Fruit fly (Drosophila melanogaster) whole organism, embryonic: Measurements from ENCODE around the gene Pgant2.

Experiments used
- Abd-B ChIP-seq: fragments of 200-800 bp; sonication (Bioruptor generic); optimal IDR thresholded peaks from 2 replicates; lab custom pipeline; 2018; ENCODE audit warnings: missing biosample characterization, mild to moderate bottlenecking, missing genetic modification characterization, moderate library complexity
- Bteb2 ChIP-seq: fragments of 200-800 bp; sonication (Bioruptor generic); optimal IDR thresholded peaks from 2 replicates; lab custom pipeline; 2016; ENCODE audit warnings: missing biosample characterization, missing genetic modification characterization
- CG1024 ChIP-seq: fragments of 200-800 bp; sonication (Bioruptor generic); IDR thresholded peaks from 2 replicates; pipeline ENCODE4 v1.3.6; 2022; ENCODE audit warnings: missing biosample characterization, missing genetic modification characterization
- CG10267 ChIP-seq: fragments of 200-800 bp; sonication (Bioruptor generic); optimal IDR thresholded peaks from 2 replicates; lab custom pipeline; 2018; ENCODE audit warnings: missing biosample characterization, mild to moderate bottlenecking, missing genetic modification characterization, moderate library complexity
- CG10366 ChIP-seq: fragments of 200-800 bp; sonication (Bioruptor generic); IDR thresholded peaks from 2 replicates; pipeline ENCODE4 v1.3.6; 2022; ENCODE audit warnings: missing biosample characterization, missing genetic modification characterization
- CG11093 ChIP-seq: fragments of 200-800 bp; sonication (Bioruptor generic); IDR thresholded peaks from 3 replicates; pipeline ENCODE4 v1.3.6; 2022; ENCODE audit warnings: missing biosample characterization, missing genetic modification characterization
- CG13894 ChIP-seq: fragments of 200-800 bp; sonication (Bioruptor generic); optimal IDR thresholded peaks from 3 replicates; lab custom pipeline; 2018; ENCODE audit warnings: missing biosample characterization, mild to moderate bottlenecking, missing genetic modification characterization, moderate library complexity
- CG1603 ChIP-seq: fragments of 200-800 bp; sonication (Bioruptor generic); optimal IDR thresholded peaks from 2 replicates; lab custom pipeline; 2019; ENCODE audit warnings: missing biosample characterization, mild to moderate bottlenecking, missing genetic modification characterization, moderate library complexity
- CG17361 ChIP-seq: fragments of 200-800 bp; sonication (Bioruptor generic); IDR thresholded peaks from 3 replicates; pipeline ENCODE4 v1.3.6; 2022; ENCODE audit warnings: missing biosample characterization, missing genetic modification characterization
- CG17385 ChIP-seq: fragments of 200-800 bp; sonication (Bioruptor generic); optimal IDR thresholded peaks from 3 replicates; lab custom pipeline; 2018; ENCODE audit warnings: missing biosample characterization, mild to moderate bottlenecking, missing genetic modification characterization
- CG18764 ChIP-seq: fragments of 200-800 bp; sonication (Bioruptor generic); optimal IDR thresholded peaks from 3 replicates; lab custom pipeline; 2016; ENCODE audit warnings: missing biosample characterization, missing genetic modification characterization
- CG34224 ChIP-seq: fragments of 200-800 bp; sonication (Bioruptor generic); IDR thresholded peaks from 3 replicates; pipeline ENCODE4 v1.3.6; 2022; ENCODE audit warnings: missing biosample characterization, missing genetic modification characterization; ENCODE audit not compliant: partially characterized antibody
- CG4424 ChIP-seq: fragments of 200-800 bp; sonication (Bioruptor generic); optimal IDR thresholded peaks from 3 replicates; lab custom pipeline; 2016; ENCODE audit warnings: missing biosample characterization, missing genetic modification characterization
- CG6654 ChIP-seq: fragments of 200-800 bp; sonication (Bioruptor generic); optimal IDR thresholded peaks from 2 replicates; lab custom pipeline; 2017; ENCODE audit warnings: missing biosample characterization, mild to moderate bottlenecking, missing genetic modification characterization
- CG7357 ChIP-seq: fragments of 200-800 bp; sonication (Bioruptor generic); IDR thresholded peaks from 3 replicates; pipeline ENCODE4 v1.3.6; 2022; ENCODE audit warnings: missing biosample characterization, missing genetic modification characterization
- CG7839 ChIP-seq: fragments of 200-800 bp; sonication (Bioruptor generic); optimal IDR thresholded peaks from 3 replicates; lab custom pipeline; 2018; ENCODE audit warnings: missing biosample characterization, mild to moderate bottlenecking, missing genetic modification characterization, moderate library complexity
- CG8089 ChIP-seq: fragments of 200-800 bp; sonication (Bioruptor generic); optimal IDR thresholded peaks from 3 replicates; lab custom pipeline; 2016; ENCODE audit warnings: missing biosample characterization, missing genetic modification characterization
- CG8944 ChIP-seq: fragments of 200-800 bp; sonication (Bioruptor generic); optimal IDR thresholded peaks from 3 replicates; lab custom pipeline; 2016; ENCODE audit warnings: missing biosample characterization, missing genetic modification characterization
- CoRest ChIP-seq: fragments of 200-800 bp; sonication (Bioruptor generic); optimal IDR thresholded peaks from 3 replicates; lab custom pipeline; 2018; ENCODE audit warnings: missing biosample characterization, mild to moderate bottlenecking, missing genetic modification characterization, moderate library complexity
- D ChIP-seq, 2 experiments: fragments of 200-800 bp in 1 of 2; fragments of >200 bp in 1 of 2; sonication (Bioruptor generic) in 1 of 2; optimal IDR thresholded peaks; 2 replicates in 1 of 2; 3 replicates in 1 of 2; lab custom pipeline; 2017; ENCODE audit warnings: mild to moderate bottlenecking in 1 of 2, missing biosample characterization in 1 of 2, missing genetic modification characterization in 1 of 2, missing genetic modification reagents in 1 of 2
- Doc3 ChIP-seq: fragments of 200-800 bp; sonication (Bioruptor generic); IDR thresholded peaks from 3 replicates; pipeline ENCODE4 v1.3.6; 2022; ENCODE audit warnings: missing biosample characterization, missing genetic modification characterization; ENCODE audit not compliant: partially characterized antibody
- E2f1 ChIP-seq: fragments of 200-800 bp; sonication (Bioruptor generic); IDR thresholded peaks from 2 replicates; pipeline ENCODE4 v1.3.6; 2022; ENCODE audit warnings: missing biosample characterization, missing genetic modification characterization
- HLH54F ChIP-seq: fragments of 200-800 bp; sonication (Bioruptor generic); optimal IDR thresholded peaks from 3 replicates; lab custom pipeline; 2016; ENCODE audit warnings: missing biosample characterization, missing genetic modification characterization
- Hand ChIP-seq: fragments of 200-800 bp; sonication (Bioruptor generic); optimal IDR thresholded peaks from 2 replicates; lab custom pipeline; 2017; ENCODE audit warnings: mild to moderate bottlenecking, missing biosample characterization, missing genetic modification reagents, missing genetic modification characterization
- Hsf ChIP-seq: fragments of 200-800 bp; sonication (Bioruptor generic); optimal IDR thresholded peaks from 3 replicates; lab custom pipeline; 2016; ENCODE audit warnings: missing biosample characterization, missing genetic modification characterization
- Jarid2 ChIP-seq: fragments of 200-800 bp; sonication (Bioruptor generic); optimal IDR thresholded peaks from 3 replicates; lab custom pipeline; 2017; ENCODE audit warnings: mild to moderate bottlenecking, missing biosample characterization, missing genetic modification reagents, missing genetic modification characterization
- MESR4 ChIP-seq: fragments of 200-800 bp; sonication (Bioruptor generic); optimal IDR thresholded peaks from 2 replicates; lab custom pipeline; 2018; ENCODE audit warnings: missing biosample characterization, mild to moderate bottlenecking, missing genetic modification characterization, moderate library complexity
- Mad ChIP-seq: fragments of 200-800 bp; sonication (Bioruptor generic); optimal IDR thresholded peaks from 2 replicates; lab custom pipeline; 2016; ENCODE audit warnings: missing biosample characterization, missing genetic modification characterization
- Nf-YA ChIP-seq: fragments of 200-800 bp; sonication (Bioruptor generic); IDR thresholded peaks from 2 replicates; pipeline ENCODE4 v1.3.6; 2022; ENCODE audit warnings: missing biosample characterization, missing genetic modification characterization
- Side ChIP-seq: fragments of 200-800 bp; sonication (Bioruptor generic); optimal IDR thresholded peaks from 2 replicates; lab custom pipeline; 2016; ENCODE audit warnings: missing biosample characterization, missing genetic modification characterization
- Sox100B ChIP-seq: fragments of 200-800 bp; sonication (Bioruptor generic); optimal IDR thresholded peaks from 3 replicates; lab custom pipeline; 2018; ENCODE audit warnings: missing biosample characterization, mild to moderate bottlenecking, missing genetic modification characterization
- br ChIP-seq: fragments of >200 bp; optimal IDR thresholded peaks from 2 replicates; lab custom pipeline; 2017
- cato ChIP-seq: fragments of 200-800 bp; sonication (Bioruptor generic); optimal IDR thresholded peaks from 2 replicates; lab custom pipeline; 2016; ENCODE audit warnings: missing biosample characterization, missing genetic modification characterization, borderline replicate concordance
- caup ChIP-seq: fragments of 200-800 bp; sonication (Bioruptor generic); optimal IDR thresholded peaks from 3 replicates; lab custom pipeline; 2017; ENCODE audit warnings: missing biosample characterization, mild to moderate bottlenecking, missing genetic modification characterization, moderate library complexity; ENCODE audit not compliant: severe bottlenecking
- chn ChIP-seq: fragments of 200-800 bp; sonication (Bioruptor generic); optimal IDR thresholded peaks from 2 replicates; lab custom pipeline; 2016; ENCODE audit warnings: missing biosample characterization, missing genetic modification characterization
- croc ChIP-seq: fragments of 200-800 bp; sonication (Bioruptor generic); conservative IDR thresholded peaks from 3 replicates; pipeline ENCODE4 v1.3.6; 2022; ENCODE audit warnings: missing biosample characterization, missing genetic modification characterization
- disco-r ChIP-seq: fragments of 200-800 bp; sonication (Bioruptor generic); optimal IDR thresholded peaks from 2 replicates; lab custom pipeline; 2016; ENCODE audit warnings: missing biosample characterization, missing genetic modification characterization
- ewg ChIP-seq: fragments of 200-800 bp; sonication (Bioruptor generic); optimal IDR thresholded peaks from 3 replicates; lab custom pipeline; 2017; ENCODE audit warnings: mild to moderate bottlenecking, missing biosample characterization, missing genetic modification reagents, missing genetic modification characterization
- exex ChIP-seq: fragments of 200-800 bp; sonication (Bioruptor generic); optimal IDR thresholded peaks from 4 replicates; lab custom pipeline; 2018; ENCODE audit warnings: missing biosample characterization, mild to moderate bottlenecking, missing genetic modification characterization, moderate library complexity
- eyg ChIP-seq: fragments of 200-800 bp; sonication (Bioruptor generic); optimal IDR thresholded peaks from 3 replicates; lab custom pipeline; 2016; ENCODE audit warnings: missing biosample characterization, missing genetic modification characterization
- gce ChIP-seq: fragments of 200-800 bp; sonication (Bioruptor generic); IDR thresholded peaks from 3 replicates; pipeline ENCODE4 v1.3.6; 2022; ENCODE audit warnings: missing biosample characterization, missing genetic modification characterization
- hkb ChIP-seq, 2 experiments: fragments of 200-800 bp in 1 of 2; fragments of >200 bp in 1 of 2; sonication (Bioruptor generic) in 1 of 2; IDR thresholded peaks in 1 of 2; optimal IDR thresholded peaks in 1 of 2; 2 replicates each; pipeline versions ENCODE4 v1.3.6 to Lab custom; 2017 to 2022; ENCODE audit warnings: missing biosample characterization in 1 of 2, missing genetic modification characterization in 1 of 2
- hth ChIP-seq: fragments of >200 bp; optimal IDR thresholded peaks from 2 replicates; lab custom pipeline; 2017; ENCODE audit warnings: inconsistent platforms
- jing ChIP-seq: fragments of 200-800 bp; sonication (Bioruptor generic); optimal IDR thresholded peaks from 2 replicates; lab custom pipeline; 2018; ENCODE audit warnings: missing biosample characterization, mild to moderate bottlenecking, missing genetic modification characterization
- kay ChIP-seq: fragments of 200-800 bp; sonication (Bioruptor generic); optimal IDR thresholded peaks from 2 replicates; lab custom pipeline; 2016; ENCODE audit warnings: missing biosample characterization, missing genetic modification characterization
- nom ChIP-seq: fragments of 200-800 bp; sonication (Bioruptor generic); optimal IDR thresholded peaks from 2 replicates; lab custom pipeline; 2017; ENCODE audit warnings: missing biosample characterization, missing genetic modification characterization, mild to moderate bottlenecking, moderate library complexity, missing genetic modification reagents
- sc ChIP-seq, 3 experiments: fragments of >200 bp in 2 of 3; fragments of 200-800 bp in 1 of 3; sonication (Bioruptor generic) in 1 of 3; optimal IDR thresholded peaks; 2 replicates in 2 of 3; 3 replicates in 1 of 3; lab custom pipeline; 2017; ENCODE audit warnings: mild to moderate bottlenecking in 1 of 3, missing biosample characterization in 1 of 3, missing genetic modification characterization in 1 of 3, missing genetic modification reagents in 1 of 3
- tio ChIP-seq: fragments of 200-800 bp; sonication (Bioruptor generic); optimal IDR thresholded peaks from 2 replicates; lab custom pipeline; 2017; ENCODE audit warnings: missing biosample characterization, missing genetic modification characterization, inconsistent platforms
- tll ChIP-seq, 2 experiments: fragments of 200-800 bp in 1 of 2; fragments of >200 bp in 1 of 2; sonication (Bioruptor generic) in 1 of 2; optimal IDR thresholded peaks; 2 replicates each; lab custom pipeline; 2017 to 2019; ENCODE audit warnings: missing biosample characterization in 2 of 2, missing genetic modification characterization in 2 of 2, mild to moderate bottlenecking in 1 of 2, moderate library complexity in 1 of 2
- zf30C ChIP-seq: fragments of 200-800 bp; sonication (Bioruptor generic); optimal IDR thresholded peaks from 3 replicates; lab custom pipeline; 2018; ENCODE audit warnings: missing biosample characterization, mild to moderate bottlenecking, missing genetic modification characterization

Gene Pgant2

DNA sequence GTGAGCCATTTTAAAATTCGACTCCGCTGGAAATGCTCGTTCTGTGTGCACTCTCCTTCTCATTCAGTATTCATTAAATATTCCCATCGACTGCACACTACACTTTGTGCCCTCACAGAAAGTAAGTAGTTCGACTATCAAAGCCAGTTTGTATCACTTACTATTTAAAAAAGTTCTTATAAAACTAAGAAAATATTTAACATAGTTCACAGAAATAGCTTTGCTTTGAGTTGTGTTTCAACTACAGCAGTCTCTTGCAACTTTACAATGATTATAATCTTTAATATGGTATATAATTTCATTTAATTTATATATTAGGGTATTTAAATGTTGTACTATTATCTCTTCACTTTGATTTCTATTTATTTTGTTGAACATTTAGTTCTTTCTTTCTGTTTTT lies 13.0 kb upstream of the Pgant2 start (continued):
- TF ChIP-seq zf30C (GFP tag; lab: Kevin White, UChicago) (no peak), CG6654 (GFP tag; lab: Kevin White, UChicago) (no peak), ewg (no peak), HLH54F (no peak), CG10267 (tag; lab: Kevin White, UChicago) (peak; percentile 30), eyg (GFP tag; lab: Kevin White, UChicago) (no peak), gce (GFP tag; lab: Robert Waterston, UW) (no peak), CG18764 (no peak), hkb (optimal IDR thresholded peaks at IDR 0.05; lab: Kevin White, UChicago) (no peak), hkb (GFP tag; IDR thresholded peaks at IDR 0.05; lab: Robert Waterston, UW) (no peak), CG8089 (no peak), CG17385 (GFP tag; lab: Kevin White, UChicago) (no peak), CG10366 (GFP tag; lab: Robert Waterston, UW) (no peak), croc (GFP tag; lab: Robert Waterston, UW) (no peak; the same call in 2 of the 3 replicates), Hand (GFP tag; lab: Kevin White, UChicago) (no peak), nom (GFP tag; lab: Kevin White, UChicago) (no peak), CoRest (peak; percentile 23), CG11093 (GFP tag; lab: Robert Waterston, UW) (no peak), Nf-YA (GFP tag; lab: Robert Waterston, UW) (no peak), Mad (GFP tag; lab: Kevin White, UChicago) (no peak), br (no peak), Hsf (GFP tag; lab: Kevin White, UChicago) (no peak), E2f1 (GFP tag; lab: Robert Waterston, UW) (no peak), CG4424 (no peak), CG7839 (tag; lab: Kevin White, UChicago) (peak; percentile 16), jing (GFP tag; lab: Kevin White, UChicago) (no peak), hth (lab: Kevin White, UChicago) (no peak), MESR4 (GFP tag; lab: Kevin White, UChicago) (no peak), CG17361 (GFP tag; lab: Robert Waterston, UW) (peak; percentile 14; the same call in 1 of the 3 replicates), tll (GFP tag; optimal IDR thresholded peaks at IDR 0.05; lab: Kevin White, UChicago) (no peak), Bteb2 (GFP tag; lab: Kevin White, UChicago) (no peak), Abd-B (GFP tag; lab: Kevin White, UChicago) (no peak), disco-r (GFP tag; lab: Kevin White, UChicago) (no peak), Jarid2 (no peak), kay (GFP tag; lab: Kevin White, UChicago) (no peak), D (optimal IDR thresholded peaks at IDR 0.05; lab: Kevin White, UChicago) (no peak), D (GFP tag; optimal IDR thresholded peaks at IDR 0.05; lab: Kevin White, UChicago) (peak; percentile 11), CG1603 (tag; lab: Kevin White, UChicago) (no peak), CG34224 (GFP tag; lab: Robert Waterston, UW) (no peak), Side (no peak), chn (no peak), caup (GFP tag; lab: Kevin White, UChicago) (no peak), CG1024 (GFP tag; lab: Robert Waterston, UW) (no peak), CG13894 (tag; lab: Kevin White, UChicago) (no peak), CG8944 (GFP tag; lab: Kevin White, UChicago) (no peak), Sox100B (peak; percentile 20), Doc3 (GFP tag; lab: Robert Waterston, UW) (no peak), tio (GFP tag; lab: Kevin White, UChicago) (no peak), exex (tag; lab: Kevin White, UChicago) (no peak), CG7357 (GFP tag; lab: Robert Waterston, UW) (no peak), cato (GFP tag; lab: Kevin White, UChicago) (no peak), sc (optimal IDR thresholded peaks at IDR 0.05; lab: Kevin White, UChicago) (no peak), sc (GFP tag; optimal IDR thresholded peaks at IDR 0.05; lab: Kevin White, UChicago) (peak; percentile 12)
